Fruit fly (Drosophila melanogaster) whole organism, larva: ENCODE results near the gene Evi5.

Experiments
- noc ChIP-seq: fragments of 200-800 bp; sonication (Bioruptor generic); optimal IDR thresholded peaks from 3 replicates; lab custom pipeline; 2019; ENCODE audit warnings: missing biosample characterization, mild to moderate bottlenecking, missing genetic modification characterization, moderate library complexity

The Evi5 gene

dm6 chrX:11454189-11454882, at the start of gene Evi5, which contains the start of gene HP5:
Gene Evi5 (minus strand): TSS chrX:11454386.
Gene HP5 (plus strand): TSS chrX:11454786.
- no peak for TF ChIP-seq noc

- no peak for TF ChIP-seq noc
Observed at dm6 chrX:11503625-11504024, 49.4 kb upstream of the Evi5 start.

- peak; percentile 23 for TF ChIP-seq noc
Observed at dm6 chrX:11501221-11501961, 47.2 kb upstream of the Evi5 start.

dm6 chrX:11500284-11500683, 46.1 kb upstream of the Evi5 start:
- no peak for TF ChIP-seq noc

- no peak for TF ChIP-seq noc
Observed at dm6 chrX:11499454-11499853, 45.3 kb upstream of the Evi5 start.

- no peak for TF ChIP-seq noc
Observed at dm6 chrX:11498143-11498542, 44.0 kb upstream of the Evi5 start.

- no peak for TF ChIP-seq noc
Observed at dm6 chrX:11496257-11496656, 42.1 kb upstream of the Evi5 start.

- peak; percentile 53 for TF ChIP-seq noc
Observed at dm6 chrX:11495474-11495873, 41.3 kb upstream of the Evi5 start.

- TF ChIP-seq noc: peak; percentile 23
Observed at dm6 chrX:11494731-11495277, 40.6 kb upstream of the Evi5 start.

dm6 chrX:11492916-11493590, 38.9 kb upstream of the Evi5 start, which contains the start of gene Drak:
Gene Drak (plus strand): TSS chrX:11493135.
- peak; percentile 5 for TF ChIP-seq noc

- no peak for TF ChIP-seq noc
Observed at dm6 chrX:11492205-11492604, 38.0 kb upstream of the Evi5 start.

- TF ChIP-seq noc: no peak
Observed at dm6 chrX:11491473-11491872, 37.3 kb upstream of the Evi5 start, which contains the start of gene CG33235. Gene CG33235 (minus strand): TSS chrX:11491573.

- TF ChIP-seq noc: no peak
Observed at dm6 chrX:11485075-11485474, 30.9 kb upstream of the Evi5 start, which contains the start of gene Spase25. Gene Spase25 (plus strand): TSS chrX:11485250.

dm6 chrX:11483297-11483696, 29.1 kb upstream of the Evi5 start, which contains the start of gene Uba5:
Gene Uba5 (plus strand): TSS chrX:11483518.
- TF ChIP-seq noc: no peak

- no peak for TF ChIP-seq noc
Observed at dm6 chrX:11476758-11477157, 22.6 kb upstream of the Evi5 start, which contains the start of gene Cyp4g15. Gene Cyp4g15 (plus strand): TSS chrX:11477058.

dm6 chrX:11468304-11468703, 14.1 kb upstream of the Evi5 start:
- no peak for TF ChIP-seq noc

dm6 chrX:11466757-11467156, 12.6 kb upstream of the Evi5 start:
- no peak for TF ChIP-seq noc
